Worm (Caenorhabditis elegans): Measurements from ENCODE around the gene F40C5.1.
"Not testable (repeated sequence)": the region's sequence is repeated elsewhere in the genome, so short reads cannot be mapped to it uniquely, and the experiment has no call there.

F40C5.1 gene

DNA sequence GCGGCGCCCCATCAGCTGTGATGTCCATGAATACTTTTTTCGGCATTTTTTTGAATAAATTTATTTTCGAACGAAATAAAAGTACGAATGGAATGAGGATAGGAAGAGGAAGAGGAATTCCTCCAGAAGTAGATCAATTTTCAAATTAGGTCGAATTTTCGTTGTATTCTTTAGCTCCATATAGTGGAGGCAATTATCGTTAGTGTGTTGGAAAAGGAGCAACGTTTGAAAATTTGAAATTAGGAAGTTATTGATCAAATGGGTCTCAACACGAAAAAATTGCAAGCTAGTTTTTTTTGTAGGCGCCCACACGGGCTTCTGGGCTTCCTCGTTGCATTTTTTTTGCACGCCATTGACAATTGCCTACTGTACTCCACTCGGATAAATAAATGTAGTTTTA lies 19.6 kb downstream of the F40C5.1 start, which contains the start of gene T22F3.12:
Gene T22F3.12, minus strand, starts transcription at position 101 of the 400 bp plus-strand sequence.
- TF ChIP-seq pha-4 (tag; optimal IDR thresholded peaks at IDR 0.05) (no peak), ceh-83 (GFP tag; optimal IDR thresholded peaks at IDR 0.05) (no peak), unc-62 (GFP tag; optimal IDR thresholded peaks at IDR 0.05) (no peak)

DNA sequence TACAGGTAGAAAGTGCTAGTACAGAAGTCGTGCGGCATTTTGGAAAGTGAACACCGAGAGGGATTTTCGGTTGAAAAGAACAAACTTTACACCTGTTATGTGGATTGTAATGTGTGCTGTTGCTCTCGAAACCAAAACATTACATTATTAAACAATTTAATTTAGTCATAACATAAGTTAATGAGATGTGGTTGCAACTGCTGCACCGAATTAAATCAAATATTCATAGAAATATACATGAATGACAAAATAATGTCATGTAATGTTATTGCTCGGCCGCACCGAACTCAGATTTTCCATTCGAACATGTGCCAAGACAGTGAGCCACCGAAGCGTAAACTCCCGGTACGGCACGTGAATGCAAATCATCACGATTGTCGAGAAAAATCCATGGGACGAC lies 22.4 kb downstream of the F40C5.1 start, which contains the start of gene srh-213:
Gene srh-213, minus strand, starts transcription at position 101 of the 400 bp plus-strand sequence.
- TF ChIP-seq blmp-1 (tag; optimal IDR thresholded peaks at IDR 0.05) (no peak), ceh-39 (tag; optimal IDR thresholded peaks at IDR 0.05) (no peak), ceh-43 (GFP tag; optimal IDR thresholded peaks at IDR 0.05) (no peak), sptf-1 (tag; optimal IDR thresholded peaks at IDR 0.05) (no peak), hlh-1 (tag; optimal IDR thresholded peaks at IDR 0.05) (no peak), mab-5 (tag; optimal IDR thresholded peaks at IDR 0.05) (no peak), nhr-2 (tag; optimal IDR thresholded peaks at IDR 0.05) (no peak), unc-39 (tag; optimal IDR thresholded peaks at IDR 0.05) (no peak), nhr-237 (tag; optimal IDR thresholded peaks at IDR 0.05) (no peak), cnd-1 (tag; optimal IDR thresholded peaks at IDR 0.05) (no peak), ham-2 (GFP tag; optimal IDR thresholded peaks at IDR 0.05) (no peak), flh-1 (GFP tag; optimal IDR thresholded peaks at IDR 0.05) (no peak), tbx-8 (GFP tag; optimal IDR thresholded peaks at IDR 0.05) (no peak), drap-1 (GFP tag; optimal IDR thresholded peaks at IDR 0.05) (no peak), sem-2 (GFP tag; optimal IDR thresholded peaks at IDR 0.05) (no peak), lin-13 (tag; optimal IDR thresholded peaks at IDR 0.05) (no peak), mls-2 (tag; optimal IDR thresholded peaks at IDR 0.05) (no peak)

- not testable (repeated sequence) for TF ChIP-seq zip-8 (tag; optimal IDR thresholded peaks at IDR 0.05); lin-13 (tag; optimal IDR thresholded peaks at IDR 0.05); ham-2 (GFP tag; optimal IDR thresholded peaks at IDR 0.05)
Measured at ce11 chrV:3597052-3597451, 24.5 kb downstream of the F40C5.1 start, which contains the start of gene srh-212. Gene srh-212, minus strand, starts transcription at chrV:3597152.

DNA sequence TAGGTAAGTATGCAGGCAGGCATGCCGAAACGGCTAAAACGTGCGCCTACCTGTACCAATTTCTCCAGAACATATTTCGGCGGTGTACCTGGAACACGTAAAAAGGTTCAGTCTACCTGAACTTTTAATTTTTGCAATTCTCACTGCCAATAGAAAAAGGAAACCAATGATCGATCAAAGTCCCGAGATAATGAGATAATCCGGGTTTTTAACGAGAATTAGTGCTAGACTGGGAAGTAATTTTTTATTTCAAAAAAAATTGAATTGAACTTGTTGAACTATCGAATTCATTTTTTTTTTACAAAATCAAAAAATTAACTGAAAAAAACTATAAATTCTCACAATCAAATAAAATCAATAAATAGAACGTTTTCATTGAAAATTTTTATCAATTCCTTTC lies 28.1 kb downstream of the F40C5.1 start, which contains the start of gene T22F3.7:
Gene T22F3.7, minus strand, starts transcription at position 101 of the 400 bp plus-strand sequence.
- TF ChIP-seq pha-4 (tag; optimal IDR thresholded peaks at IDR 0.05), result no peak
- TF ChIP-seq unc-120 (tag; optimal IDR thresholded peaks at IDR 0.05; ENCODE audit: poor library complexity, severe bottlenecking), result no peak
- no peak for TF ChIP-seq sem-2 (GFP tag; optimal IDR thresholded peaks at IDR 0.05)
- TF ChIP-seq lsy-2 (tag; optimal IDR thresholded peaks at IDR 0.05), result no peak
- no peak for TF ChIP-seq tbx-8 (GFP tag; optimal IDR thresholded peaks at IDR 0.05)
- no peak for TF ChIP-seq elt-3 (tag; optimal IDR thresholded peaks at IDR 0.05)
- TF ChIP-seq nhr-12 (tag; optimal IDR thresholded peaks at IDR 0.05), result no peak

ce11 chrV:3605325-3605724 lies 32.8 kb downstream of the F40C5.1 start, which contains the start of gene T22F3.8:
Gene T22F3.8, minus strand, starts transcription at chrV:3605425.
- no peak for TF ChIP-seq elt-1 (tag; optimal IDR thresholded peaks at IDR 0.05; ENCODE audit: borderline replicate concordance, insufficient read depth)
- TF ChIP-seq nhr-2 (tag; optimal IDR thresholded peaks at IDR 0.05), result no peak
- no peak for TF ChIP-seq tbx-8 (GFP tag; optimal IDR thresholded peaks at IDR 0.05)
- no peak for TF ChIP-seq lsy-2 (tag; optimal IDR thresholded peaks at IDR 0.05)
- no peak for TF ChIP-seq unc-39 (tag; optimal IDR thresholded peaks at IDR 0.05)
- TF ChIP-seq sem-2 (GFP tag; optimal IDR thresholded peaks at IDR 0.05), result no peak
- no peak for TF ChIP-seq nhr-76 (tag; optimal IDR thresholded peaks at IDR 0.05)
- TF ChIP-seq hlh-1 (tag; optimal IDR thresholded peaks at IDR 0.05), result no peak

DNA sequence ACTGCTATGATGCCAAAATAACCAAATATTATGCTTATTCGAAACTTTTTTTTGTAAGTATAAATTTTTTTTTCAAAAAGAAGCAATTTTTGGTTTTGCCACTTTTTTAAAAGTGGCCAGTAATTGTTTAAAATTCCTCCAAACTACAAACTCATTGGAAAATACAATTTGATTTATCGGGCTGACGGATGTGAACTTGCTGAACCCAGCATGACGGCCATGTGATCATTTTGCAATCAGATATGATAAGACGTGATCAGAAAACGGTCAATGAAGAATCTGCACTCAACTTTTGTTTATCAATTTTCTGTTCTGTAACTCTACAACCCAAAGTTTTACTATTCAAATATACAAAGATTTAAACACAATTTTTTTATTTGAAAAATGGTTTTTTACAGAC lies 33.9 kb downstream of the F40C5.1 start:
- TF ChIP-seq ceh-39 (tag; optimal IDR thresholded peaks at IDR 0.05) (no peak), blmp-1 (tag; optimal IDR thresholded peaks at IDR 0.05) (no peak), nhr-76 (tag; optimal IDR thresholded peaks at IDR 0.05) (no peak), mab-5 (tag; optimal IDR thresholded peaks at IDR 0.05) (no peak), pha-4 (tag; optimal IDR thresholded peaks at IDR 0.05) (no peak), ztf-11 (tag; optimal IDR thresholded peaks at IDR 0.05) (no peak), nhr-237 (tag; optimal IDR thresholded peaks at IDR 0.05) (no peak), lsy-2 (tag; optimal IDR thresholded peaks at IDR 0.05) (no peak), snpc-4 (tag; optimal IDR thresholded peaks at IDR 0.05) (no peak), flh-1 (GFP tag; optimal IDR thresholded peaks at IDR 0.05) (no peak), hlh-1 (tag; optimal IDR thresholded peaks at IDR 0.05) (no peak), nhr-12 (tag; optimal IDR thresholded peaks at IDR 0.05) (no peak), ces-1 (GFP tag; optimal IDR thresholded peaks at IDR 0.05) (no peak), elt-1 (tag; optimal IDR thresholded peaks at IDR 0.05; ENCODE audit: borderline replicate concordance, insufficient read depth) (no peak), sptf-1 (tag; optimal IDR thresholded peaks at IDR 0.05) (no peak), bed-3 (GFP tag; optimal IDR thresholded peaks at IDR 0.05) (no peak), drap-1 (GFP tag; optimal IDR thresholded peaks at IDR 0.05) (no peak)
